Fruit fly (Drosophila melanogaster) whole organism, wandering third instar larva: Measurements from ENCODE around the gene Sfp26Ad.

ENCODE experiments used
- Abd-B ChIP-seq: fragments of >200 bp; optimal IDR thresholded peaks from 2 replicates; lab custom pipeline; 2017; ENCODE audit warnings: missing biosample characterization, missing genetic modification characterization
- CG32264 ChIP-seq: fragments of 200-800 bp; sonication (Bioruptor generic); optimal IDR thresholded peaks from 2 replicates; lab custom pipeline; 2016; ENCODE audit warnings: missing biosample characterization, missing genetic modification characterization
- CG9705 ChIP-seq: fragments of 200-800 bp; sonication (Bioruptor generic); optimal IDR thresholded peaks from 2 replicates; lab custom pipeline; 2018; ENCODE audit warnings: missing biosample characterization, mild to moderate bottlenecking, missing genetic modification characterization
- CrebA ChIP-seq: fragments of 200-800 bp; sonication (Bioruptor generic); optimal IDR thresholded peaks from 2 replicates; lab custom pipeline; 2016; ENCODE audit warnings: missing biosample characterization, mild to moderate bottlenecking, missing genetic modification characterization, borderline replicate concordance
- Dfd ChIP-seq: fragments of >200 bp; optimal IDR thresholded peaks from 2 replicates; lab custom pipeline; 2017; ENCODE audit warnings: missing biosample characterization, missing genetic modification characterization
- Dif ChIP-seq: fragments of 200-275, 200-300 bp; sonication (Bioruptor generic); optimal IDR thresholded peaks from 2 replicates; lab custom pipeline; 2018; ENCODE audit warnings: missing biosample characterization, missing genetic modification characterization; ENCODE audit not compliant: partially characterized antibody
- GATAd ChIP-seq: sonication (Bioruptor generic); optimal IDR thresholded peaks from 2 replicates; lab custom pipeline; 2016; ENCODE audit warnings: missing biosample characterization, missing genetic modification characterization
- HLH106 ChIP-seq: fragments of 200-800 bp; optimal IDR thresholded peaks from 3 replicates; lab custom pipeline; 2019; ENCODE audit warnings: missing biosample characterization, mild to moderate bottlenecking, missing genetic modification characterization, moderate library complexity
- Hnf4 ChIP-seq: fragments of 200-800 bp; sonication (Bioruptor generic); optimal IDR thresholded peaks from 2 replicates; lab custom pipeline; 2016; ENCODE audit warnings: missing biosample characterization, mild to moderate bottlenecking, missing genetic modification characterization
- Hr78 ChIP-seq: fragments of >200 bp; optimal IDR thresholded peaks from 2 replicates; lab custom pipeline; 2017; ENCODE audit warnings: missing biosample characterization, missing genetic modification characterization
- Hr83 ChIP-seq: fragments of 200-300 bp; sonication (Bioruptor generic); optimal IDR thresholded peaks from 2 replicates; lab custom pipeline; 2016; ENCODE audit warnings: missing biosample characterization, mild to moderate bottlenecking, missing genetic modification characterization, moderate library complexity; ENCODE audit not compliant: poor library complexity, severe bottlenecking
- Jra ChIP-seq: sonication (Bioruptor generic); optimal IDR thresholded peaks from 2 replicates; lab custom pipeline; 2016; ENCODE audit warnings: missing biosample characterization, missing genetic modification characterization
- Mio ChIP-seq: sonication (Bioruptor generic); optimal IDR thresholded peaks from 2 replicates; lab custom pipeline; 2016; ENCODE audit warnings: missing biosample characterization, missing genetic modification characterization
- Myc ChIP-seq: fragments of >200 bp; optimal IDR thresholded peaks from 2 replicates; lab custom pipeline; 2017
- N ChIP-seq: fragments of >200 bp; optimal IDR thresholded peaks from 2 replicates; lab custom pipeline; 2018; ENCODE audit warnings: missing biosample characterization, missing external identifiers, missing genetic modification characterization
- OdsH ChIP-seq: fragments of 200-800 bp; sonication (Bioruptor generic); optimal IDR thresholded peaks from 2 replicates; lab custom pipeline; 2016; ENCODE audit warnings: missing biosample characterization, mild to moderate bottlenecking, missing genetic modification characterization
- Rel ChIP-seq, 2 experiments: fragments of 200-800 bp; sonication (Bioruptor generic) in 1 of 2; optimal IDR thresholded peaks; 2 replicates in 1 of 2; 3 replicates in 1 of 2; lab custom pipeline; 2016 to 2019; ENCODE audit warnings: mild to moderate bottlenecking in 2 of 2, missing biosample characterization in 2 of 2, missing genetic modification characterization in 2 of 2, moderate library complexity in 1 of 2
- Sp1 ChIP-seq: fragments of 200-800 bp; sonication (Bioruptor generic); optimal IDR thresholded peaks from 3 replicates; lab custom pipeline; 2019; ENCODE audit warnings: missing biosample characterization, mild to moderate bottlenecking, missing genetic modification characterization, moderate library complexity
- Vsx2 ChIP-seq: fragments of 200-300, 225-300 bp; sonication (Bioruptor generic); optimal IDR thresholded peaks from 2 replicates; lab custom pipeline; 2018; ENCODE audit warnings: missing biosample characterization, missing genetic modification characterization; ENCODE audit not compliant: partially characterized antibody
- br ChIP-seq: fragments of 200-800 bp; sonication (Bioruptor generic); optimal IDR thresholded peaks from 2 replicates; lab custom pipeline; 2016; ENCODE audit warnings: missing biosample characterization, missing genetic modification characterization
- brk ChIP-seq: fragments of 200-800 bp; sonication (Bioruptor generic); optimal IDR thresholded peaks from 2 replicates; lab custom pipeline; 2016; ENCODE audit warnings: missing biosample characterization, mild to moderate bottlenecking, missing genetic modification characterization
- dl ChIP-seq, 2 experiments: fragments of 175-275, 200-275 bp in 1 of 2; fragments of 200-275 bp in 1 of 2; sonication (Bioruptor generic); optimal IDR thresholded peaks; lab custom pipeline; 2018; ENCODE audit warnings: mild to moderate bottlenecking in 2 of 2, missing biosample characterization in 2 of 2, missing genetic modification characterization in 2 of 2, moderate library complexity in 2 of 2; ENCODE audit not compliant: partially characterized antibody in 2 of 2, insufficient read depth in 1 of 2
- dmrt93B ChIP-seq: fragments of 200-800 bp; sonication (Bioruptor generic); optimal IDR thresholded peaks from 2 replicates; lab custom pipeline; 2018; ENCODE audit warnings: missing biosample characterization, mild to moderate bottlenecking, missing genetic modification characterization
- dsf ChIP-seq: sonication (Bioruptor generic); optimal IDR thresholded peaks from 2 replicates; lab custom pipeline; 2016; ENCODE audit warnings: missing biosample characterization, missing genetic modification characterization, borderline replicate concordance
- ey ChIP-seq: fragments of 200-800 bp; sonication (Bioruptor generic); optimal IDR thresholded peaks from 2 replicates; lab custom pipeline; 2016; ENCODE audit warnings: missing biosample characterization, missing genetic modification characterization
- foxo ChIP-seq, 2 experiments: fragments of 200-800 bp; sonication (Bioruptor generic); optimal IDR thresholded peaks; 2 replicates in 1 of 2; 3 replicates in 1 of 2; lab custom pipeline; 2016 to 2017; ENCODE audit warnings: missing biosample characterization in 2 of 2, missing genetic modification characterization in 2 of 2
- fru ChIP-seq: fragments of 200-800 bp; sonication (Bioruptor generic); optimal IDR thresholded peaks from 3 replicates; lab custom pipeline; 2016; ENCODE audit warnings: missing biosample characterization, mild to moderate bottlenecking, missing genetic modification characterization
- h ChIP-seq: fragments of 200-800 bp; sonication (Bioruptor generic); optimal IDR thresholded peaks from 3 replicates; lab custom pipeline; 2016; ENCODE audit warnings: missing biosample characterization, mild to moderate bottlenecking, missing genetic modification characterization
- jim ChIP-seq: fragments of 175-275, 200-325 bp; sonication (Bioruptor generic); optimal IDR thresholded peaks from 2 replicates; lab custom pipeline; 2016; ENCODE audit warnings: missing biosample characterization, mild to moderate bottlenecking, missing genetic modification characterization
- lola ChIP-seq: fragments of >200 bp; optimal IDR thresholded peaks from 2 replicates; lab custom pipeline; 2017; ENCODE audit warnings: missing biosample characterization, missing genetic modification characterization
- pan ChIP-seq: fragments of >200 bp; optimal IDR thresholded peaks from 2 replicates; lab custom pipeline; 2017
- psq ChIP-seq: fragments of 200-800 bp; sonication (Bioruptor generic); optimal IDR thresholded peaks from 3 replicates; lab custom pipeline; 2017; ENCODE audit warnings: missing biosample characterization, mild to moderate bottlenecking, missing genetic modification characterization, moderate library complexity
- rgr ChIP-seq: fragments of 200-800 bp; sonication (Bioruptor generic); optimal IDR thresholded peaks from 3 replicates; lab custom pipeline; 2016; ENCODE audit warnings: missing biosample characterization, mild to moderate bottlenecking, missing genetic modification characterization
- sage ChIP-seq: fragments of 200-800 bp; sonication (Bioruptor generic); optimal IDR thresholded peaks from 2 replicates; lab custom pipeline; 2016; ENCODE audit warnings: missing biosample characterization, mild to moderate bottlenecking, missing genetic modification characterization
- sv ChIP-seq: fragments of 200-800 bp; sonication (Bioruptor generic); optimal IDR thresholded peaks from 3 replicates; lab custom pipeline; 2016; ENCODE audit warnings: missing biosample characterization, missing genetic modification characterization
- tai ChIP-seq: sonication (Bioruptor generic); optimal IDR thresholded peaks from 2 replicates; lab custom pipeline; 2016; ENCODE audit warnings: missing biosample characterization, missing genetic modification characterization
- usp ChIP-seq: fragments of >200 bp; optimal IDR thresholded peaks from 2 replicates; lab custom pipeline; 2017; ENCODE audit warnings: missing biosample characterization, missing genetic modification characterization
- woc ChIP-seq: sonication (Bioruptor generic); optimal IDR thresholded peaks from 2 replicates; lab custom pipeline; 2016; ENCODE audit warnings: missing biosample characterization, mild to moderate bottlenecking, missing genetic modification characterization

Gene Sfp26Ad

DNA sequence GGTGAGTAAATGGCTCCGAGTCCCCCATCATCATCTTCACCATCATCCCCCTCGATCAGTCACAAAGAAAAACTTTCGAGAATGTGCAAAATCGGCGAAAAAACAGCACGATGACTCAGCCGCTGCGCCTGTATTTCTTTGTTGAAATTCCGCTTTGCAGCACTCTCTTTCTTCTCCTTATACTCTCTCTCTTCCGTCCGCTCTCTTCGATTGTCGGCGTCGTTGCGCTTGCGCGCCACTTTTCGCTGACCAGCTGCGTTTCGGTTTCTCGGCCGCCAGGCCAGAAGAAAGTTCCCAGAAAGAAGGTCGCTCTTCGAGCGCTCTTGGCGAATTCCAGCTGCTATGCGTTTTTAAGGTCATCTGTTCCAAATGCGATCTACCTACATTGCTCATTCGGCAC, 40.1 kb upstream of the Sfp26Ad start:
- TF ChIP-seq Rel (GFP tag; optimal IDR thresholded peaks at IDR 0.05; lab: Kevin White, UChicago) (no peak), Rel (tag; optimal IDR thresholded peaks at IDR 0.05; lab: Kevin White, UChicago) (no peak), Dif (GFP tag; lab: Kevin White, UChicago) (peak; percentile 20), Jra (GFP tag; lab: Kevin White, UChicago) (peak; percentile 27), Dfd (GFP tag; lab: Kevin White, UChicago) (no peak), dl (GFP tag; optimal IDR thresholded peaks at IDR 0.05; lab: Kevin White, UChicago; ENCODE audit: insufficient read depth in 1 of 2, partially characterized antibody in 2 of 2) (peak; percentile 56 to 59)

DNA sequence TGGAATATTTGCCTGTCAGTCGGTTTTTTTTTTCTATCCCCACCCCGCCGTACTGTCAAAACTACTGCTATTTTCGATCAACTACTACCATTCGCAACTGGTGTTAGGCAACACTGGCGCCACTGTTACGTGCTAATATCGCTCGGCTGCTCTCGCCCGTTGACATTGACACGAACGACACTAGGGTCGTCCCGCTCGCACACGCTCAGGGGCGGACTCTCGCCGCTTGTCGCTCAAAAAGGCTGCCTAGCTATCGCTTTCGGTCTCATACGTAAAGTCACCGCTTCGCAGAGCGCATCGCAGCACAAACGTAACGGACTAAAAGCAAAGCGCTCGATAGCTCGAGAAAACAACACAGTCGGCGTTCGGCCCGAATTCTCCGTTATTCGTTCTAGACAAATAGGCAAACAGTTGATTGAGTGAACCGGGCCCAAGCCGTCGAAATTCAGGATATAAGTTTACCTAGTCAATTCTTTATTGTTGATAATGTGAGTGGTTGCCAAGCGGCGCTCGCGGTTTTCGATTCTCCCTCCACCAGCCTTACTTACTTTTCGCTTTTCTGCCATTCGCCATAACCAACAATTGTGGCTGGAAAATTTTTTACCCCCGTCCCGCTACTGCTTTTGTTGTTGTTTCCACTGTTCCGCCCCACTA, 39.4 kb upstream of the Sfp26Ad start:
- TF ChIP-seq br (GFP tag; lab: Kevin White, UChicago), result peak; percentile 73
- TF ChIP-seq Abd-B (GFP tag; lab: Kevin White, UChicago), result no peak
- peak in 1 of 2 experiments; percentile 46 for TF ChIP-seq dl (GFP tag; optimal IDR thresholded peaks at IDR 0.05; lab: Kevin White, UChicago; ENCODE audit: insufficient read depth in 1 of 2, partially characterized antibody in 2 of 2)
- no peak for TF ChIP-seq tai (GFP tag; lab: Kevin White, UChicago)
- peak; percentile 73 for TF ChIP-seq Jra (GFP tag; lab: Kevin White, UChicago)
- TF ChIP-seq CG32264 (GFP tag; lab: Kevin White, UChicago), result no peak
- no peak for TF ChIP-seq Myc (lab: Kevin White, UChicago)
- peak; percentile 47 to 67 for TF ChIP-seq foxo (GFP tag; optimal IDR thresholded peaks at IDR 0.05; lab: Kevin White, UChicago)
- TF ChIP-seq dmrt93B, result no peak
- TF ChIP-seq Hr83, result peak; percentile 64
- TF ChIP-seq woc (GFP tag; lab: Kevin White, UChicago), result no peak
- no peak for TF ChIP-seq Vsx2 (GFP tag; lab: Kevin White, UChicago)
- TF ChIP-seq N (GFP tag; lab: Kevin White, UChicago), result no peak
- TF ChIP-seq rgr (GFP tag; lab: Kevin White, UChicago), result peak; percentile 70
- peak; percentile 32 for TF ChIP-seq Rel (GFP tag; optimal IDR thresholded peaks at IDR 0.05; lab: Kevin White, UChicago)
- TF ChIP-seq Rel (tag; optimal IDR thresholded peaks at IDR 0.05; lab: Kevin White, UChicago), result peak; percentile 75
- TF ChIP-seq fru, result peak; percentile 52
- TF ChIP-seq OdsH (GFP tag; lab: Kevin White, UChicago), result peak; percentile 38
- no peak for TF ChIP-seq Mio (GFP tag; lab: Kevin White, UChicago)
- peak; percentile 78 for TF ChIP-seq Hnf4 (GFP tag; lab: Kevin White, UChicago)
- TF ChIP-seq Dfd (GFP tag; lab: Kevin White, UChicago), result no peak
- no peak for TF ChIP-seq pan
- peak; percentile 1 for TF ChIP-seq ey (GFP tag; lab: Kevin White, UChicago)
- TF ChIP-seq usp, result no peak
- peak; percentile 79 for TF ChIP-seq Dif (GFP tag; lab: Kevin White, UChicago)
- no peak for TF ChIP-seq GATAd
- TF ChIP-seq CrebA (GFP tag; lab: Kevin White, UChicago), result no peak
- peak; percentile 72 for TF ChIP-seq h (GFP tag; lab: Kevin White, UChicago)
- peak; percentile 73 for TF ChIP-seq Sp1
- TF ChIP-seq Hr78 (GFP tag; lab: Kevin White, UChicago), result no peak
- no peak for TF ChIP-seq lola (GFP tag; lab: Kevin White, UChicago)
- no peak for TF ChIP-seq dsf
- peak; percentile 37 for TF ChIP-seq HLH106 (tag; lab: Kevin White, UChicago)
- TF ChIP-seq psq (GFP tag; lab: Kevin White, UChicago), result peak; percentile 32
- peak; percentile 27 for TF ChIP-seq sv (GFP tag; lab: Kevin White, UChicago)
- TF ChIP-seq jim (GFP tag; lab: Kevin White, UChicago), result no peak
- no peak for TF ChIP-seq sage (GFP tag; lab: Kevin White, UChicago)
- peak; percentile 11 for TF ChIP-seq CG9705
- TF ChIP-seq brk (GFP tag; lab: Kevin White, UChicago), result no peak
